Fruit fly (Drosophila melanogaster) Kc167 (cell line): ENCODE measurements around the gene Sf3b3.

Source experiments
- Myc ChIP-seq: fragments of >200 bp; optimal IDR thresholded peaks from 2 replicates; lab custom pipeline; 2017; ENCODE audit warnings: missing external identifiers
- Sin3A ChIP-seq: fragments of >200 bp; optimal IDR thresholded peaks from 2 replicates; lab custom pipeline; 2018; ENCODE audit warnings: missing external identifiers
- h ChIP-seq: fragments of >200 bp; optimal IDR thresholded peaks from 3 replicates; lab custom pipeline; 2018; ENCODE audit warnings: missing external identifiers
- insv ChIP-seq: fragments of >200 bp; optimal IDR thresholded peaks from 3 replicates; lab custom pipeline; 2018; ENCODE audit warnings: missing external identifiers
- psq ChIP-seq: fragments of >200 bp; optimal IDR thresholded peaks from 2 replicates; lab custom pipeline; 2017; ENCODE audit warnings: missing external identifiers
- ttk ChIP-seq: sonication (Bioruptor generic); optimal IDR thresholded peaks from 2 replicates; lab custom pipeline; 2017; ENCODE audit warnings: missing external identifiers

Sf3b3 gene

dm6 chr3L:809538-809805 lies 23.7 kb downstream of the Sf3b3 start:
- TF ChIP-seq h (lab: Kevin White, UChicago) (no peak), psq (lab: Kevin White, UChicago) (no peak), Myc (lab: Kevin White, UChicago) (no peak), ttk (no peak), insv (no peak), Sin3A (lab: Kevin White, UChicago) (no peak)

- TF ChIP-seq psq (lab: Kevin White, UChicago) (no peak), insv (no peak), Myc (lab: Kevin White, UChicago) (no peak), Sin3A (lab: Kevin White, UChicago) (no peak), h (lab: Kevin White, UChicago) (no peak), ttk (no peak)
Measured at dm6 chr3L:808725-809537, 24.3 kb downstream of the Sf3b3 start.

- TF ChIP-seq insv = no peak
- TF ChIP-seq Sin3A (lab: Kevin White, UChicago) = no peak
- TF ChIP-seq psq (lab: Kevin White, UChicago) = no peak
- TF ChIP-seq h (lab: Kevin White, UChicago) = no peak
- TF ChIP-seq ttk = no peak
- TF ChIP-seq Myc (lab: Kevin White, UChicago) = no peak
Measured at dm6 chr3L:807456-807855, 25.7 kb downstream of the Sf3b3 start.

- TF ChIP-seq psq (lab: Kevin White, UChicago) (no peak), insv (no peak), h (lab: Kevin White, UChicago) (no peak), ttk (no peak), Sin3A (lab: Kevin White, UChicago) (no peak), Myc (lab: Kevin White, UChicago) (no peak)
Measured at dm6 chr3L:805642-806218, 27.5 kb downstream of the Sf3b3 start.

- TF ChIP-seq h (lab: Kevin White, UChicago) = no peak
- no peak for TF ChIP-seq psq (lab: Kevin White, UChicago)
- TF ChIP-seq ttk = no peak
- no peak for TF ChIP-seq Sin3A (lab: Kevin White, UChicago)
- TF ChIP-seq Myc (lab: Kevin White, UChicago) = no peak
- TF ChIP-seq insv = no peak
Measured at dm6 chr3L:804557-805260, 28.5 kb downstream of the Sf3b3 start.

- TF ChIP-seq psq (lab: Kevin White, UChicago) (no peak), Sin3A (lab: Kevin White, UChicago) (no peak), insv (no peak), h (lab: Kevin White, UChicago) (no peak), ttk (no peak), Myc (lab: Kevin White, UChicago) (no peak)
Measured at dm6 chr3L:803951-804350, 29.2 kb downstream of the Sf3b3 start, which contains the start of gene CG13898. CG13898 (minus strand) TSS chr3L:804051.

dm6 chr3L:802700-803273 lies 30.4 kb downstream of the Sf3b3 start:
- no peak for TF ChIP-seq h (lab: Kevin White, UChicago)
- TF ChIP-seq Sin3A (lab: Kevin White, UChicago) = no peak
- TF ChIP-seq insv = no peak

- no peak for TF ChIP-seq Myc (lab: Kevin White, UChicago)
- TF ChIP-seq psq (lab: Kevin White, UChicago) = no peak
Measured at dm6 chr3L:801860-802462, 31.2 kb downstream of the Sf3b3 start.

- no peak for TF ChIP-seq insv
- TF ChIP-seq Sin3A (lab: Kevin White, UChicago) = no peak
- TF ChIP-seq Myc (lab: Kevin White, UChicago) = no peak
- no peak for TF ChIP-seq psq (lab: Kevin White, UChicago)
- no peak for TF ChIP-seq h (lab: Kevin White, UChicago)
- TF ChIP-seq ttk = no peak
Measured at dm6 chr3L:799837-800513, 33.2 kb downstream of the Sf3b3 start.

- TF ChIP-seq Sin3A (lab: Kevin White, UChicago) = no peak
- no peak for TF ChIP-seq ttk
- TF ChIP-seq insv = no peak
- no peak for TF ChIP-seq Myc (lab: Kevin White, UChicago)
- TF ChIP-seq psq (lab: Kevin White, UChicago) = no peak
- no peak for TF ChIP-seq h (lab: Kevin White, UChicago)
Measured at dm6 chr3L:796926-797802, 36.0 kb downstream of the Sf3b3 start.
